Worm (Caenorhabditis elegans): ENCODE measurements around the gene fbxa-190.

Gene fbxa-190

ce11 chrX:1389382-1389983, 17.7 kb downstream of the fbxa-190 start (continued):
- TF ChIP-seq dpl-1 (GFP tag; optimal IDR thresholded peaks at IDR 0.05) (peak; percentile 9 to 43 (median 19)), unc-130 (tag; optimal IDR thresholded peaks at IDR 0.05) (no peak), fos-1 (tag; optimal IDR thresholded peaks at IDR 0.05) (peak; percentile 91), nhr-85 (tag) (peak; percentile 87), ces-1 (GFP tag; optimal IDR thresholded peaks at IDR 0.05) (no peak), rnt-1 (tag; optimal IDR thresholded peaks at IDR 0.05) (peak; percentile 43), lir-3 (tag; optimal IDR thresholded peaks at IDR 0.05; ENCODE audit: poor library complexity) (peak; percentile 85), jun-1 (tag; optimal IDR thresholded peaks at IDR 0.05) (peak; percentile 97), efl-3 (GFP tag; optimal IDR thresholded peaks at IDR 0.05) (peak; percentile 62), ztf-11 (tag; optimal IDR thresholded peaks at IDR 0.05) (peak; percentile 35 to 74), nhr-237 (tag; optimal IDR thresholded peaks at IDR 0.05) (peak; percentile 83), nhr-90 (tag; optimal IDR thresholded peaks at IDR 0.05; ENCODE audit: poor library complexity) (peak; percentile 94), nhr-28 (tag; optimal IDR thresholded peaks at IDR 0.05) (peak; percentile 18), ets-5 (GFP tag; IDR thresholded peaks at IDR 0.05) (no peak), ceh-8 (GFP tag; optimal IDR thresholded peaks at IDR 0.05) (peak; percentile 95), nhr-77 (tag; optimal IDR thresholded peaks at IDR 0.05) (peak; percentile 94), grh-1 (GFP tag; IDR thresholded peaks at IDR 0.05) (peak; percentile 75), skn-1 (tag; optimal IDR thresholded peaks at IDR 0.05) (peak; percentile 98), snu-23 (GFP tag; optimal IDR thresholded peaks at IDR 0.05) (peak; percentile 98), pax-3 (tag; optimal IDR thresholded peaks at IDR 0.05) (peak; percentile 81), lsy-2 (tag; optimal IDR thresholded peaks at IDR 0.05) (peak; percentile 82 to 86), elt-3 (tag; optimal IDR thresholded peaks at IDR 0.05) (peak in 4 of 6 experiments; percentile 46 to 94 (median 68)), pag-3 (tag; optimal IDR thresholded peaks at IDR 0.05; ENCODE audit: borderline replicate concordance, insufficient read depth) (no peak), mab-9 (GFP tag; IDR thresholded peaks at IDR 0.05) (peak; percentile 57), C16A3.4 (tag; optimal IDR thresholded peaks at IDR 0.05) (peak; percentile 96), sptf-1 (tag; optimal IDR thresholded peaks at IDR 0.05) (no peak), vab-15 (tag; optimal IDR thresholded peaks at IDR 0.05) (peak; percentile 89), lin-39 (tag; optimal IDR thresholded peaks at IDR 0.05) (peak; percentile 94), ceh-82 (tag; optimal IDR thresholded peaks at IDR 0.05) (peak; percentile 65 to 88 (median 82)), mdl-1 (tag; optimal IDR thresholded peaks at IDR 0.05) (no peak), unc-98 (GFP tag; IDR thresholded peaks at IDR 0.05) (peak; percentile 47), hlh-4 (tag; optimal IDR thresholded peaks at IDR 0.05) (no peak), tbx-2 (tag; optimal IDR thresholded peaks at IDR 0.05) (peak; percentile 89), tlp-1 (tag; optimal IDR thresholded peaks at IDR 0.05) (no peak), zag-1 (tag; optimal IDR thresholded peaks at IDR 0.05) (no peak), lin-15B (tag; optimal IDR thresholded peaks at IDR 0.05) (no peak), alr-1 (tag; optimal IDR thresholded peaks at IDR 0.05; ENCODE audit: borderline replicate concordance) (no peak), lin-13 (GFP tag; optimal IDR thresholded peaks at IDR 0.05) (peak; percentile 86), C34B4.2 (tag; optimal IDR thresholded peaks at IDR 0.05) (no peak), ceh-90 (tag; optimal IDR thresholded peaks at IDR 0.05) (no peak)

ce11 chrX:1393891-1394290, 22.1 kb downstream of the fbxa-190 start, which contains the start of gene F56C3.9:
Gene F56C3.9 (minus strand): TSS chrX:1393991.
- no peak for TF ChIP-seq mdl-1 (tag; optimal IDR thresholded peaks at IDR 0.05)
- TF ChIP-seq pax-3 (tag; optimal IDR thresholded peaks at IDR 0.05): no peak
- no peak for TF ChIP-seq unc-98 (GFP tag; IDR thresholded peaks at IDR 0.05)
- no peak for TF ChIP-seq ceh-63 (GFP tag; optimal IDR thresholded peaks at IDR 0.05)
- TF ChIP-seq tbx-2 (tag; optimal IDR thresholded peaks at IDR 0.05): no peak
- TF ChIP-seq elt-3 (tag; optimal IDR thresholded peaks at IDR 0.05): no peak
- TF ChIP-seq snu-23 (GFP tag; optimal IDR thresholded peaks at IDR 0.05): no peak
- TF ChIP-seq ztf-11 (tag; optimal IDR thresholded peaks at IDR 0.05): no peak

Data from whole organism, L1 larva.